Worm (Caenorhabditis elegans): Measurements from ENCODE around the gene cyd-1.

cyd-1 gene

ce11 chrII:12994009-12994788, 13.8 kb downstream of the cyd-1 start (continued):
- TF ChIP-seq tag-97 (GFP tag; IDR thresholded peaks at IDR 0.05) (no peak), F10B5.3 (tag; optimal IDR thresholded peaks at IDR 0.05) (no peak), ztf-7 (tag; optimal IDR thresholded peaks at IDR 0.05) (no peak), nhr-11 (tag; optimal IDR thresholded peaks at IDR 0.05) (no peak), unc-130 (GFP tag; optimal IDR thresholded peaks at IDR 0.05) (no peak), zag-1 (tag; optimal IDR thresholded peaks at IDR 0.05) (no peak), daf-19 (GFP tag; conservative IDR thresholded peaks at IDR 0.05) (no peak), ceh-44 (GFP tag; IDR thresholded peaks at IDR 0.05) (no peak), hlh-11 (tag; optimal IDR thresholded peaks at IDR 0.05) (peak; percentile 53), aha-1 (tag) (peak; percentile 73), F49E8.2 (tag; optimal IDR thresholded peaks at IDR 0.05; ENCODE audit: borderline replicate concordance) (no peak), unc-62 (GFP tag; optimal IDR thresholded peaks at IDR 0.05 in 1 of 2) (peak in 1 of 2 experiments; percentile 62), unc-62 (tag; optimal IDR thresholded peaks at IDR 0.05) (no peak), ceh-28 (tag; optimal IDR thresholded peaks at IDR 0.05) (no peak), D1046.2 (GFP tag; IDR thresholded peaks at IDR 0.05) (no peak), jun-1 (tag; optimal IDR thresholded peaks at IDR 0.05) (no peak), mdt-29 (GFP tag; IDR thresholded peaks at IDR 0.05) (peak; percentile 64), F44E2.7 (GFP tag; IDR thresholded peaks at IDR 0.05) (no peak), nhr-111 (GFP tag; optimal IDR thresholded peaks at IDR 0.05) (peak; percentile 18), nhr-102 (tag; optimal IDR thresholded peaks at IDR 0.05) (peak; percentile 65), madf-5 (GFP tag; IDR thresholded peaks at IDR 0.05) (no peak), nhr-10 (tag; optimal IDR thresholded peaks at IDR 0.05) (no peak), daf-8 (GFP tag; IDR thresholded peaks at IDR 0.05) (no peak), ceh-62 (tag; optimal IDR thresholded peaks at IDR 0.05) (no peak), R02D3.7 (tag; optimal IDR thresholded peaks at IDR 0.05) (no peak), dpl-1 (GFP tag; optimal IDR thresholded peaks at IDR 0.05) (no peak), hif-1 (tag; optimal IDR thresholded peaks at IDR 0.05) (no peak), arid-1 (GFP tag; conservative IDR thresholded peaks at IDR 0.05) (no peak), F37D6.2 (tag; optimal IDR thresholded peaks at IDR 0.05) (no peak), saeg-2 (GFP tag; IDR thresholded peaks at IDR 0.05) (no peak), set-16 (GFP tag; IDR thresholded peaks at IDR 0.05) (no peak), zfp-3 (GFP tag; conservative IDR thresholded peaks at IDR 0.05) (peak; percentile 88), T20F7.1 (GFP tag; optimal IDR thresholded peaks at IDR 0.05) (no peak), spr-1 (tag; optimal IDR thresholded peaks at IDR 0.05) (no peak), ceh-20 (GFP tag; IDR thresholded peaks at IDR 0.05) (no peak), lin-13 (GFP tag; optimal IDR thresholded peaks at IDR 0.05) (peak; percentile 40), ces-1 (GFP tag; optimal IDR thresholded peaks at IDR 0.05) (no peak), lir-3 (tag; optimal IDR thresholded peaks at IDR 0.05) (no peak), lin-1 (GFP tag; IDR thresholded peaks at IDR 0.05) (0 out of 2 replicates have a peak, but pooled peaks have one; percentile 7), egl-43 (GFP tag; IDR thresholded peaks at IDR 0.05) (no peak), snpc-4 (tag; optimal IDR thresholded peaks at IDR 0.05) (no peak), dmd-6 (GFP tag; IDR thresholded peaks at IDR 0.05) (peak; percentile 45), snpc-1.2 (GFP tag; IDR thresholded peaks at IDR 0.05) (0 out of 2 replicates have a peak, but pooled peaks have one; percentile 24), egl-27 (tag; optimal IDR thresholded peaks at IDR 0.05) (no peak), mes-2 (tag; optimal IDR thresholded peaks at IDR 0.05; ENCODE audit: poor library complexity, severe bottlenecking) (no peak), unc-39 (tag; optimal IDR thresholded peaks at IDR 0.05) (no peak), hmg-1.1 (GFP tag; IDR thresholded peaks at IDR 0.05) (peak; percentile 30; the same call in 1 of the 2 replicates), lim-7 (GFP tag; IDR thresholded peaks at IDR 0.05) (peak; percentile 67), Y75B8A.6 (GFP tag; IDR thresholded peaks at IDR 0.05) (no peak), Y105C5A.15 (GFP tag; IDR thresholded peaks at IDR 0.05) (no peak), nhr-48 (tag; optimal IDR thresholded peaks at IDR 0.05) (no peak)
